Worm (Caenorhabditis elegans) whole organism, early embryonic: Measurements from ENCODE around the gene gfrp-1.

Source experiments
- F13C5.2 ChIP-seq: sonication (generic microtip); optimal IDR thresholded peaks from 2 replicates; lab custom pipeline; 2017; ENCODE audit warnings: mild to moderate bottlenecking, missing genetic modification characterization, inconsistent platforms, missing compliant biosample characterization
- aly-1 ChIP-seq: sonication (generic microtip); optimal IDR thresholded peaks from 2 replicates; lab custom pipeline; 2016; ENCODE audit warnings: missing genetic modification characterization, missing compliant biosample characterization
- ama-1 ChIP-seq: fragments of 150-350 bp; optimal IDR thresholded peaks from 2 replicates; lab custom pipeline; 2014
- ceh-36 ChIP-seq: sonication (generic microtip); optimal IDR thresholded peaks from 2 replicates; lab custom pipeline; 2016; ENCODE audit warnings: missing genetic modification characterization, inconsistent platforms, missing compliant biosample characterization
- flt-1 ChIP-seq: fragments of 200-800 bp; sonication (Bioruptor generic); IDR thresholded peaks from 2 replicates; pipeline ENCODE4 v1.3.6; 2022; ENCODE audit warnings: missing genetic modification characterization, missing compliant biosample characterization
- hnd-1 ChIP-seq: sonication (generic microtip); optimal IDR thresholded peaks from 2 replicates; lab custom pipeline; 2016; ENCODE audit warnings: missing genetic modification characterization, missing compliant biosample characterization
- scrt-1 ChIP-seq: fragments of 200-800 bp; sonication (Bioruptor generic); IDR thresholded peaks from 2 replicates; pipeline ENCODE4 v1.3.6; 2022; ENCODE audit warnings: missing genetic modification characterization, missing compliant biosample characterization
- tra-4 ChIP-seq: sonication (generic microtip); optimal IDR thresholded peaks from 2 replicates; lab custom pipeline; 2017; ENCODE audit warnings: missing genetic modification characterization, missing compliant biosample characterization

ce11 chrIV:202921-203652 is at the start of gene gfrp-1:
- TF ChIP-seq ama-1 (lab: Kevin White, UChicago) (no peak), flt-1 (GFP tag; lab: Robert Waterston, UW) (no peak), ceh-36 (tag; lab: Kevin White, UChicago) (no peak), scrt-1 (GFP tag; lab: Robert Waterston, UW) (no peak), hnd-1 (tag; lab: Kevin White, UChicago) (no peak), F13C5.2 (no peak), tra-4 (tag; lab: Kevin White, UChicago) (no peak), aly-1 (tag; lab: Kevin White, UChicago) (no peak)
